Fruit fly (Drosophila melanogaster) whole organism, wandering third instar larva: ENCODE data around the gene Prdm13.
"Not testable (repeated sequence)": the region's sequence is repeated elsewhere in the genome, so short reads cannot be mapped to it uniquely, and the experiment has no call there.

Experiments used
- CG32264 ChIP-seq: fragments of 200-800 bp; sonication (Bioruptor generic); optimal IDR thresholded peaks from 2 replicates; lab custom pipeline; 2016; ENCODE audit warnings: missing biosample characterization, missing genetic modification characterization
- CG9705 ChIP-seq: fragments of 200-800 bp; sonication (Bioruptor generic); optimal IDR thresholded peaks from 2 replicates; lab custom pipeline; 2018; ENCODE audit warnings: missing biosample characterization, mild to moderate bottlenecking, missing genetic modification characterization
- CrebA ChIP-seq: fragments of 200-800 bp; sonication (Bioruptor generic); optimal IDR thresholded peaks from 2 replicates; lab custom pipeline; 2016; ENCODE audit warnings: missing biosample characterization, mild to moderate bottlenecking, missing genetic modification characterization, borderline replicate concordance
- Dif ChIP-seq: fragments of 200-275, 200-300 bp; sonication (Bioruptor generic); optimal IDR thresholded peaks from 2 replicates; lab custom pipeline; 2018; ENCODE audit warnings: missing biosample characterization, missing genetic modification characterization; ENCODE audit not compliant: partially characterized antibody
- GATAd ChIP-seq: sonication (Bioruptor generic); optimal IDR thresholded peaks from 2 replicates; lab custom pipeline; 2016; ENCODE audit warnings: missing biosample characterization, missing genetic modification characterization
- HLH106 ChIP-seq: fragments of 200-800 bp; optimal IDR thresholded peaks from 3 replicates; lab custom pipeline; 2019; ENCODE audit warnings: missing biosample characterization, mild to moderate bottlenecking, missing genetic modification characterization, moderate library complexity
- Hr78 ChIP-seq: fragments of >200 bp; optimal IDR thresholded peaks from 2 replicates; lab custom pipeline; 2017; ENCODE audit warnings: missing biosample characterization, missing genetic modification characterization
- Jra ChIP-seq: sonication (Bioruptor generic); optimal IDR thresholded peaks from 2 replicates; lab custom pipeline; 2016; ENCODE audit warnings: missing biosample characterization, missing genetic modification characterization
- Mio ChIP-seq: sonication (Bioruptor generic); optimal IDR thresholded peaks from 2 replicates; lab custom pipeline; 2016; ENCODE audit warnings: missing biosample characterization, missing genetic modification characterization
- Myc ChIP-seq: fragments of >200 bp; optimal IDR thresholded peaks from 2 replicates; lab custom pipeline; 2017
- OdsH ChIP-seq: fragments of 200-800 bp; sonication (Bioruptor generic); optimal IDR thresholded peaks from 2 replicates; lab custom pipeline; 2016; ENCODE audit warnings: missing biosample characterization, mild to moderate bottlenecking, missing genetic modification characterization
- Rel ChIP-seq, 2 experiments: fragments of 200-800 bp; sonication (Bioruptor generic) in 1 of 2; optimal IDR thresholded peaks; 2 replicates in 1 of 2; 3 replicates in 1 of 2; lab custom pipeline; 2016 to 2019; ENCODE audit warnings: mild to moderate bottlenecking in 2 of 2, missing biosample characterization in 2 of 2, missing genetic modification characterization in 2 of 2, moderate library complexity in 1 of 2
- Sp1 ChIP-seq: fragments of 200-800 bp; sonication (Bioruptor generic); optimal IDR thresholded peaks from 3 replicates; lab custom pipeline; 2019; ENCODE audit warnings: missing biosample characterization, mild to moderate bottlenecking, missing genetic modification characterization, moderate library complexity
- br ChIP-seq: fragments of 200-800 bp; sonication (Bioruptor generic); optimal IDR thresholded peaks from 2 replicates; lab custom pipeline; 2016; ENCODE audit warnings: missing biosample characterization, missing genetic modification characterization
- brk ChIP-seq: fragments of 200-800 bp; sonication (Bioruptor generic); optimal IDR thresholded peaks from 2 replicates; lab custom pipeline; 2016; ENCODE audit warnings: missing biosample characterization, mild to moderate bottlenecking, missing genetic modification characterization
- dl ChIP-seq, 2 experiments: fragments of 175-275, 200-275 bp in 1 of 2; fragments of 200-275 bp in 1 of 2; sonication (Bioruptor generic); optimal IDR thresholded peaks; lab custom pipeline; 2018; ENCODE audit warnings: mild to moderate bottlenecking in 2 of 2, missing biosample characterization in 2 of 2, missing genetic modification characterization in 2 of 2, moderate library complexity in 2 of 2; ENCODE audit not compliant: partially characterized antibody in 2 of 2, insufficient read depth in 1 of 2
- dsf ChIP-seq: sonication (Bioruptor generic); optimal IDR thresholded peaks from 2 replicates; lab custom pipeline; 2016; ENCODE audit warnings: missing biosample characterization, missing genetic modification characterization, borderline replicate concordance
- ey ChIP-seq: fragments of 200-800 bp; sonication (Bioruptor generic); optimal IDR thresholded peaks from 2 replicates; lab custom pipeline; 2016; ENCODE audit warnings: missing biosample characterization, missing genetic modification characterization
- foxo ChIP-seq, 2 experiments: fragments of 200-800 bp; sonication (Bioruptor generic); optimal IDR thresholded peaks; 2 replicates in 1 of 2; 3 replicates in 1 of 2; lab custom pipeline; 2016 to 2017; ENCODE audit warnings: missing biosample characterization in 2 of 2, missing genetic modification characterization in 2 of 2
- h ChIP-seq: fragments of 200-800 bp; sonication (Bioruptor generic); optimal IDR thresholded peaks from 3 replicates; lab custom pipeline; 2016; ENCODE audit warnings: missing biosample characterization, mild to moderate bottlenecking, missing genetic modification characterization
- rgr ChIP-seq: fragments of 200-800 bp; sonication (Bioruptor generic); optimal IDR thresholded peaks from 3 replicates; lab custom pipeline; 2016; ENCODE audit warnings: missing biosample characterization, mild to moderate bottlenecking, missing genetic modification characterization
- sage ChIP-seq: fragments of 200-800 bp; sonication (Bioruptor generic); optimal IDR thresholded peaks from 2 replicates; lab custom pipeline; 2016; ENCODE audit warnings: missing biosample characterization, mild to moderate bottlenecking, missing genetic modification characterization
- tai ChIP-seq: sonication (Bioruptor generic); optimal IDR thresholded peaks from 2 replicates; lab custom pipeline; 2016; ENCODE audit warnings: missing biosample characterization, missing genetic modification characterization
- usp ChIP-seq: fragments of >200 bp; optimal IDR thresholded peaks from 2 replicates; lab custom pipeline; 2017; ENCODE audit warnings: missing biosample characterization, missing genetic modification characterization
- woc ChIP-seq: sonication (Bioruptor generic); optimal IDR thresholded peaks from 2 replicates; lab custom pipeline; 2016; ENCODE audit warnings: missing biosample characterization, mild to moderate bottlenecking, missing genetic modification characterization

Gene Prdm13

dm6 chr3L:6147887-6148286 lies 15.0 kb upstream of the Prdm13 start, which contains the start of gene Cpr65Ax1:
Cpr65Ax1 (minus strand) TSS chr3L:6147987.
- TF ChIP-seq dsf (GFP tag; lab: Kevin White, UChicago); foxo (GFP tag; optimal IDR thresholded peaks at IDR 0.05; lab: Kevin White, UChicago); Mio: not testable (repeated sequence)
- TF ChIP-seq, all 38 proteins: peak for 0; not testable (repeated sequence) for 38

dm6 chr3L:6149248-6149647 lies 13.7 kb upstream of the Prdm13 start, which contains the start of gene Lcp65Ab1:
Lcp65Ab1 (plus strand) TSS chr3L:6149548.
- TF ChIP-seq usp (GFP tag; lab: Kevin White, UChicago); Dif; brk (GFP tag; lab: Kevin White, UChicago): not testable (repeated sequence)

- TF ChIP-seq usp (GFP tag; lab: Kevin White, UChicago); CG9705; Hr78 (GFP tag; lab: Kevin White, UChicago): not testable (repeated sequence)
Measured at dm6 chr3L:6150757-6151354, 12.1 kb upstream of the Prdm13 start, which contains the start of the genes Cpr65Ax2 and Lcp65Aa. Cpr65Ax2 (minus strand) TSS chr3L:6150857. Lcp65Aa (plus strand) TSS chr3L:6151304.

- TF ChIP-seq Jra (GFP tag; lab: Kevin White, UChicago) (no peak), tai (GFP tag; lab: Kevin White, UChicago) (no peak), sage (GFP tag; lab: Kevin White, UChicago) (no peak)
Measured at dm6 chr3L:6152531-6152930, 10.4 kb upstream of the Prdm13 start, which contains the start of gene Acp65Aa. Acp65Aa (minus strand) TSS chr3L:6152745.

dm6 chr3L:6154951-6155394 lies 8.0 kb upstream of the Prdm13 start:
- TF ChIP-seq Dif (no peak), Rel (GFP tag; optimal IDR thresholded peaks at IDR 0.05; lab: Kevin White, UChicago) (peak; percentile 72), Rel (tag; optimal IDR thresholded peaks at IDR 0.05; lab: Kevin White, UChicago) (no peak), Sp1 (GFP tag; lab: Kevin White, UChicago) (peak; percentile 41), CrebA (GFP tag; lab: Kevin White, UChicago) (peak; percentile 44)
- TF ChIP-seq, all 38 proteins: peak for 3

dm6 chr3L:6157327-6158032 lies 5.4 kb upstream of the Prdm13 start, which contains the start of gene CG13297:
CG13297 (minus strand) TSS chr3L:6157377.
- TF ChIP-seq ey: no peak
- TF ChIP-seq dl (GFP tag; optimal IDR thresholded peaks at IDR 0.05; lab: Kevin White, UChicago; ENCODE audit: insufficient read depth in 1 of 2, partially characterized antibody in 2 of 2): no peak
- no peak for TF ChIP-seq OdsH (GFP tag; lab: Kevin White, UChicago)
- TF ChIP-seq tai (GFP tag; lab: Kevin White, UChicago): no peak
- TF ChIP-seq CG32264 (GFP tag; lab: Kevin White, UChicago): no peak
- TF ChIP-seq woc: no peak

- TF ChIP-seq GATAd (GFP tag; lab: Kevin White, UChicago) (no peak), rgr (GFP tag; lab: Kevin White, UChicago) (no peak), brk (GFP tag; lab: Kevin White, UChicago) (no peak), woc (no peak), CG32264 (GFP tag; lab: Kevin White, UChicago) (no peak), Sp1 (GFP tag; lab: Kevin White, UChicago) (no peak), h (GFP tag; lab: Kevin White, UChicago) (no peak), Jra (GFP tag; lab: Kevin White, UChicago) (no peak), Dif (no peak), HLH106 (tag; lab: Kevin White, UChicago) (no peak), foxo (GFP tag; optimal IDR thresholded peaks at IDR 0.05; lab: Kevin White, UChicago) (no peak), br (no peak), ey (no peak), usp (GFP tag; lab: Kevin White, UChicago) (no peak), Myc (no peak), OdsH (GFP tag; lab: Kevin White, UChicago) (no peak)
Measured at dm6 chr3L:6158530-6158929, 4.4 kb upstream of the Prdm13 start, which contains the start of gene Cpr65Ay. Cpr65Ay (minus strand) TSS chr3L:6158630.
